Worm (Caenorhabditis elegans) whole organism, midembryonic: Measurements from ENCODE around the gene sri-20.

Experiments
- flt-1 ChIP-seq: fragments of 200-800 bp; sonication (Bioruptor generic); IDR thresholded peaks from 2 replicates; pipeline ENCODE4 v1.3.6; 2022; ENCODE audit warnings: missing genetic modification characterization, missing compliant biosample characterization
- klf-2 ChIP-seq: fragments of 200-800 bp; sonication (Bioruptor generic); conservative IDR thresholded peaks from 2 replicates; pipeline ENCODE4 v1.3.6; 2022; ENCODE audit warnings: missing genetic modification reagents, missing genetic modification characterization, missing compliant biosample characterization
- ref-1 ChIP-seq: fragments of 200-800 bp; sonication (Bioruptor generic); conservative IDR thresholded peaks from 2 replicates; pipeline ENCODE4 v1.3.6; 2022; ENCODE audit warnings: missing genetic modification reagents, missing genetic modification characterization, missing compliant biosample characterization
- tab-1 ChIP-seq: fragments of 200-800 bp; sonication (Bioruptor generic); IDR thresholded peaks from 2 replicates; pipeline ENCODE4 v1.3.6; 2022; ENCODE audit warnings: missing genetic modification characterization, missing compliant biosample characterization
- ztf-23 ChIP-seq: fragments of 200-800 bp; sonication (Bioruptor generic); IDR thresholded peaks from 2 replicates; pipeline ENCODE4 v1.3.6; 2022; ENCODE audit warnings: missing genetic modification reagents, missing genetic modification characterization, missing compliant biosample characterization

- no peak for TF ChIP-seq ztf-23 (GFP tag; lab: Robert Waterston, UW)
- no peak for TF ChIP-seq ref-1 (GFP tag; lab: Robert Waterston, UW)
- TF ChIP-seq tab-1 (GFP tag; lab: Robert Waterston, UW): no peak
- no peak for TF ChIP-seq flt-1
- no peak for TF ChIP-seq klf-2 (GFP tag; lab: Robert Waterston, UW)
Observed at ce11 chrV:10414610-10415009, 46.3 kb downstream of the sri-20 start, which contains the start of gene F15H10.9.
